Worm (Caenorhabditis elegans) whole organism, young adult: ENCODE results near the gene srg-15.

Experiments used
- F10E7.11 ChIP-seq: sonication (generic microtip); optimal IDR thresholded peaks from 2 replicates; lab custom pipeline; 2017; ENCODE audit warnings: mild to moderate bottlenecking, missing genetic modification characterization, moderate library complexity, missing compliant biosample characterization
- athp-1 ChIP-seq: sonication (generic microtip); optimal IDR thresholded peaks from 2 replicates; lab custom pipeline; 2017; ENCODE audit warnings: mild to moderate bottlenecking, missing genetic modification characterization, missing compliant biosample characterization
- fkh-3 ChIP-seq: sonication (generic microtip); optimal IDR thresholded peaks from 2 replicates; lab custom pipeline; 2016; ENCODE audit warnings: mild to moderate bottlenecking, missing genetic modification characterization, missing compliant biosample characterization
- let-526 ChIP-seq: fragments of 200-800 bp; sonication (Bioruptor generic); IDR thresholded peaks from 2 replicates; pipeline ENCODE4 v1.3.6; 2022; ENCODE audit warnings: missing genetic modification reagents, missing genetic modification characterization, missing compliant biosample characterization
- madf-3 ChIP-seq: fragments of 200-800 bp; sonication (Bioruptor generic); IDR thresholded peaks from 2 replicates; pipeline ENCODE4 v1.3.6; 2022; ENCODE audit warnings: missing genetic modification reagents, missing genetic modification characterization, missing compliant biosample characterization
- sea-2 ChIP-seq: fragments of 200-800 bp; sonication (Bioruptor generic); IDR thresholded peaks from 2 replicates; pipeline ENCODE4 v1.3.6; 2022; ENCODE audit warnings: missing genetic modification characterization, missing compliant biosample characterization
- snpc-1.3 ChIP-seq: sonication (generic microtip); optimal IDR thresholded peaks from 2 replicates; lab custom pipeline; 2017; ENCODE audit warnings: missing genetic modification characterization, mild to moderate bottlenecking, missing compliant biosample characterization, antibody characterized with exemption, moderate library complexity, missing genotype, missing genetic modification reagents; ENCODE audit not compliant: insufficient read depth
- snpc-4 ChIP-seq, 5 experiments: fragments of 150-350 bp in 1 of 5; sonication (generic microtip) in 4 of 5; optimal IDR thresholded peaks; 2 replicates each; lab custom pipeline; 2014 to 2018; ENCODE audit warnings: missing genetic modification characterization in 5 of 5, missing biosample characterization in 3 of 5, antibody characterized with exemption in 2 of 5, mild to moderate bottlenecking in 2 of 5, missing compliant biosample characterization in 2 of 5, missing genotype in 2 of 5, moderate library complexity in 2 of 5, missing genetic modification reagents in 1 of 5
- unc-62 ChIP-seq: fragments of 150-350 bp; optimal IDR thresholded peaks from 2 replicates; lab custom pipeline; 2014; ENCODE audit warnings: missing biosample characterization, missing genetic modification reagents, missing genetic modification characterization
- ztf-26 ChIP-seq: sonication (generic microtip); optimal IDR thresholded peaks from 2 replicates; lab custom pipeline; 2017; ENCODE audit warnings: missing genetic modification characterization, missing compliant biosample characterization

DNA sequence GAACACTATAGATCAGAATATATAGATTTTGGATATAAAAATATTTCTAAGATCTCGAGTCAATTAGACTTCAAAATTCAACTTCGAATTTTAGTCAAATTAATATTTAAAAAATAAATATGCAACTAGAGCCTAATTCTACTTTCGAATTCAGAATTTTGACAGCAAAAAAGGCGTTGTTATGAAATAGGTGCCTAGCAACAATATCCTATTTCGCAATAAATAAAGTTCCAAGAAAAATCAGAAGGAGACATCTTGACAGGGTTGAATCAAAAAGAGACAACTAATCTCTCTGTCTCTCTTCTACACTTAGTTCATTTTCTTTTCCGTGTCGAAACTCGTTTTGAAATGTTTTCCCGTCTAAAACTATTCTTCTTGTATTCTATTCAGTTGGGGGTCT is 34.8 kb downstream of the srg-15 start:
- TF ChIP-seq let-526 = no peak
- TF ChIP-seq snpc-4 (GFP tag; optimal IDR thresholded peaks at IDR 0.05; lab: Kevin White, UChicago) = no peak
- no peak for TF ChIP-seq snpc-4 (tag; optimal IDR thresholded peaks at IDR 0.05; lab: Kevin White, UChicago)
- TF ChIP-seq madf-3 (GFP tag; lab: Robert Waterston, UW) = no peak
- no peak for TF ChIP-seq fkh-3
- TF ChIP-seq sea-2 (GFP tag; lab: Robert Waterston, UW) = no peak
- TF ChIP-seq F10E7.11 = no peak
- TF ChIP-seq unc-62 = no peak
- TF ChIP-seq snpc-1.3 (tag; lab: Kevin White, UChicago) = no peak
- no peak for TF ChIP-seq athp-1 (tag; lab: Kevin White, UChicago)
- TF ChIP-seq ztf-26 (tag; lab: Kevin White, UChicago) = no peak
